Fruit fly (Drosophila melanogaster) whole organism, embryonic: Measurements from ENCODE around the gene CG7966.

Source experiments
- B-H2 ChIP-seq: fragments of 200-800 bp; sonication (Bioruptor generic); optimal IDR thresholded peaks from 2 replicates; lab custom pipeline; 2018; ENCODE audit warnings: missing biosample characterization, mild to moderate bottlenecking, missing genetic modification characterization
- CG10209 ChIP-seq: fragments of 200-800 bp; sonication (Bioruptor generic); optimal IDR thresholded peaks from 3 replicates; lab custom pipeline; 2017; ENCODE audit warnings: missing biosample characterization, mild to moderate bottlenecking, missing genetic modification characterization, missing genetic modification reagents
- CG1024 ChIP-seq: fragments of 200-800 bp; sonication (Bioruptor generic); IDR thresholded peaks from 2 replicates; pipeline ENCODE4 v1.3.6; 2022; ENCODE audit warnings: missing biosample characterization, missing genetic modification characterization
- CG10267 ChIP-seq: fragments of 200-800 bp; sonication (Bioruptor generic); optimal IDR thresholded peaks from 2 replicates; lab custom pipeline; 2018; ENCODE audit warnings: missing biosample characterization, mild to moderate bottlenecking, missing genetic modification characterization, moderate library complexity
- CG11085 ChIP-seq: fragments of 200-800 bp; sonication (Bioruptor generic); IDR thresholded peaks from 2 replicates; pipeline ENCODE4 v1.3.6; 2022; ENCODE audit warnings: missing biosample characterization, missing genetic modification characterization
- CG12236 ChIP-seq: fragments of 200-800 bp; sonication (Bioruptor generic); optimal IDR thresholded peaks from 2 replicates; lab custom pipeline; 2016; ENCODE audit warnings: missing biosample characterization, missing genetic modification characterization
- CG12744 ChIP-seq: fragments of 200-800 bp; sonication (Bioruptor generic); optimal IDR thresholded peaks from 2 replicates; lab custom pipeline; 2016; ENCODE audit warnings: missing biosample characterization, missing genetic modification characterization
- CG13424 ChIP-seq: fragments of 200-800 bp; sonication (Bioruptor generic); optimal IDR thresholded peaks from 2 replicates; lab custom pipeline; 2019; ENCODE audit warnings: missing biosample characterization, mild to moderate bottlenecking, missing genetic modification characterization, moderate library complexity
- CG13624 ChIP-seq: fragments of 200-800 bp; sonication (Bioruptor generic); optimal IDR thresholded peaks from 2 replicates; lab custom pipeline; 2016; ENCODE audit warnings: missing biosample characterization, missing genetic modification characterization
- CG14710 ChIP-seq: fragments of 200-800 bp; sonication (Bioruptor generic); optimal IDR thresholded peaks from 3 replicates; lab custom pipeline; 2019; ENCODE audit warnings: missing biosample characterization, mild to moderate bottlenecking, missing genetic modification characterization, moderate library complexity
- CG15696 ChIP-seq: fragments of 200-800 bp; sonication (Bioruptor generic); optimal IDR thresholded peaks from 2 replicates; lab custom pipeline; 2019; ENCODE audit warnings: missing biosample characterization, mild to moderate bottlenecking, missing genetic modification characterization, moderate library complexity
- CG16813 ChIP-seq: fragments of 200-800 bp; sonication (Bioruptor generic); IDR thresholded peaks from 3 replicates; pipeline ENCODE4 v1.3.6; 2022; ENCODE audit warnings: missing biosample characterization, missing genetic modification characterization; ENCODE audit not compliant: partially characterized antibody
- CG1832 ChIP-seq: fragments of 200-800 bp; sonication (Bioruptor generic); optimal IDR thresholded peaks from 2 replicates; lab custom pipeline; 2017; ENCODE audit warnings: missing biosample characterization, mild to moderate bottlenecking, missing genetic modification characterization, inconsistent platforms
- CG3065 ChIP-seq: fragments of 200-800 bp; sonication (Bioruptor generic); optimal IDR thresholded peaks from 2 replicates; lab custom pipeline; 2016; ENCODE audit warnings: missing biosample characterization, missing genetic modification characterization
- CG3163 ChIP-seq: fragments of 200-800 bp; sonication (Bioruptor generic); optimal IDR thresholded peaks from 3 replicates; lab custom pipeline; 2016; ENCODE audit warnings: missing biosample characterization, missing genetic modification characterization
- CG32532 ChIP-seq: fragments of 200-800 bp; sonication (Bioruptor generic); IDR thresholded peaks from 2 replicates; pipeline ENCODE4 v1.3.6; 2022; ENCODE audit warnings: missing biosample characterization, missing genetic modification characterization
- CG4282 ChIP-seq: fragments of 200-800 bp; sonication (Bioruptor generic); optimal IDR thresholded peaks from 2 replicates; lab custom pipeline; 2016; ENCODE audit warnings: missing biosample characterization, missing genetic modification characterization
- CG8765 ChIP-seq: fragments of 200-800 bp; sonication (Bioruptor generic); IDR thresholded peaks from 2 replicates; pipeline ENCODE4 v1.3.6; 2022; ENCODE audit warnings: missing biosample characterization, missing genetic modification characterization
- CG9437 ChIP-seq: fragments of 200-800 bp; sonication (Bioruptor generic); optimal IDR thresholded peaks from 2 replicates; lab custom pipeline; 2018; ENCODE audit warnings: missing biosample characterization, mild to moderate bottlenecking, missing genetic modification characterization
- CG9609 ChIP-seq: fragments of 200-800 bp; sonication (Bioruptor generic); optimal IDR thresholded peaks from 3 replicates; lab custom pipeline; 2016; ENCODE audit warnings: missing biosample characterization, missing genetic modification characterization
- CG9932 ChIP-seq: fragments of 200-800 bp; sonication (Bioruptor generic); IDR thresholded peaks from 2 replicates; pipeline ENCODE4 v1.3.6; 2022; ENCODE audit warnings: missing biosample characterization, missing genetic modification characterization
- Camta ChIP-seq: fragments of 200-800 bp; sonication (Bioruptor generic); optimal IDR thresholded peaks from 2 replicates; lab custom pipeline; 2016; ENCODE audit warnings: missing biosample characterization, missing genetic modification characterization
- Chrac-16 ChIP-seq: fragments of 200-800 bp; sonication (Bioruptor generic); optimal IDR thresholded peaks from 3 replicates; lab custom pipeline; 2016; ENCODE audit warnings: missing biosample characterization, missing genetic modification characterization
- Dek ChIP-seq: fragments of 200-800 bp; sonication (Bioruptor generic); optimal IDR thresholded peaks from 3 replicates; lab custom pipeline; 2019; ENCODE audit warnings: missing biosample characterization, mild to moderate bottlenecking, missing genetic modification characterization, moderate library complexity
- Dp ChIP-seq: fragments of 200-800 bp; sonication (Bioruptor generic); optimal IDR thresholded peaks from 2 replicates; lab custom pipeline; 2018; ENCODE audit warnings: missing biosample characterization, mild to moderate bottlenecking, missing genetic modification characterization, moderate library complexity
- H2.0 ChIP-seq: fragments of 200-800 bp; sonication (Bioruptor generic); IDR thresholded peaks from 2 replicates; pipeline ENCODE4 v1.3.6; 2022; ENCODE audit warnings: missing biosample characterization, missing genetic modification characterization
- HmgZ ChIP-seq: fragments of 200-800 bp; sonication (Bioruptor generic); optimal IDR thresholded peaks from 2 replicates; lab custom pipeline; 2018; ENCODE audit warnings: missing biosample characterization, mild to moderate bottlenecking, missing genetic modification characterization
- Hmr ChIP-seq: fragments of 200-800 bp; sonication (Bioruptor generic); optimal IDR thresholded peaks from 3 replicates; lab custom pipeline; 2017; ENCODE audit warnings: mild to moderate bottlenecking, missing biosample characterization, missing genetic modification reagents, missing genetic modification characterization
- Jarid2 ChIP-seq: fragments of 200-800 bp; sonication (Bioruptor generic); optimal IDR thresholded peaks from 3 replicates; lab custom pipeline; 2017; ENCODE audit warnings: mild to moderate bottlenecking, missing biosample characterization, missing genetic modification reagents, missing genetic modification characterization
- Kr ChIP-seq: fragments of 200-800 bp; sonication (Bioruptor generic); optimal IDR thresholded peaks from 2 replicates; lab custom pipeline; 2017; ENCODE audit warnings: missing biosample characterization, mild to moderate bottlenecking, missing genetic modification characterization
- Med ChIP-seq: fragments of 200-800 bp; sonication (Bioruptor generic); peaks from one replicate; lab custom pipeline; 2016; ENCODE audit warnings: missing biosample characterization, missing genetic modification characterization, mild to moderate bottlenecking, inconsistent platforms, moderate library complexity
- PHDP ChIP-seq: fragments of 200-800 bp; sonication (Bioruptor generic); optimal IDR thresholded peaks from 3 replicates; lab custom pipeline; 2018; ENCODE audit warnings: missing biosample characterization, mild to moderate bottlenecking, missing genetic modification characterization, moderate library complexity
- Side ChIP-seq: fragments of 200-800 bp; sonication (Bioruptor generic); optimal IDR thresholded peaks from 2 replicates; lab custom pipeline; 2016; ENCODE audit warnings: missing biosample characterization, missing genetic modification characterization
- Xbp1 ChIP-seq: fragments of 200-800 bp; sonication (Bioruptor generic); optimal IDR thresholded peaks from 3 replicates; lab custom pipeline; 2016; ENCODE audit warnings: missing biosample characterization, mild to moderate bottlenecking, missing genetic modification characterization
- abd-A ChIP-seq: fragments of 200-800 bp; sonication (Bioruptor generic); optimal IDR thresholded peaks from 3 replicates; lab custom pipeline; 2019; ENCODE audit warnings: missing biosample characterization, mild to moderate bottlenecking, missing genetic modification characterization, moderate library complexity
- dmrt11E ChIP-seq: fragments of 200-800 bp; sonication (Bioruptor generic); optimal IDR thresholded peaks from 3 replicates; lab custom pipeline; 2018; ENCODE audit warnings: missing biosample characterization, mild to moderate bottlenecking, missing genetic modification characterization, moderate library complexity
- exex ChIP-seq: fragments of 200-800 bp; sonication (Bioruptor generic); optimal IDR thresholded peaks from 4 replicates; lab custom pipeline; 2018; ENCODE audit warnings: missing biosample characterization, mild to moderate bottlenecking, missing genetic modification characterization, moderate library complexity
- fd102C ChIP-seq: fragments of 200-800 bp; sonication (Bioruptor generic); optimal IDR thresholded peaks from 2 replicates; lab custom pipeline; 2018; ENCODE audit warnings: missing biosample characterization, mild to moderate bottlenecking, missing genetic modification characterization, moderate library complexity
- gfzf ChIP-seq: fragments of 200-800 bp; sonication (Bioruptor generic); optimal IDR thresholded peaks from 2 replicates; lab custom pipeline; 2016; ENCODE audit warnings: missing biosample characterization, mild to moderate bottlenecking, missing genetic modification characterization, moderate library complexity
- grau ChIP-seq: fragments of 200-800 bp; optimal IDR thresholded peaks from 3 replicates; lab custom pipeline; 2019; ENCODE audit warnings: missing biosample characterization, mild to moderate bottlenecking, missing genetic modification characterization, moderate library complexity
- jigr1 ChIP-seq: fragments of 200-800 bp; sonication (Bioruptor generic); IDR thresholded peaks from 3 replicates; pipeline ENCODE4 v1.3.6; 2022; ENCODE audit warnings: missing biosample characterization, missing genetic modification characterization
- jumu ChIP-seq: fragments of 200-800 bp; sonication (Bioruptor generic); optimal IDR thresholded peaks from 3 replicates; lab custom pipeline; 2016; ENCODE audit warnings: missing biosample characterization, missing genetic modification characterization
- lov ChIP-seq, 2 experiments: fragments of 200-800 bp in 1 of 2; fragments of >200 bp in 1 of 2; sonication (Bioruptor generic) in 1 of 2; IDR thresholded peaks in 1 of 2; optimal IDR thresholded peaks in 1 of 2; 2 replicates in 1 of 2; 3 replicates in 1 of 2; pipeline versions ENCODE4 v1.3.6 to Lab custom; 2017 to 2022; ENCODE audit warnings: missing biosample characterization in 1 of 2, missing genetic modification characterization in 1 of 2
- mam ChIP-seq: fragments of 200-800 bp; sonication (Bioruptor generic); optimal IDR thresholded peaks from 3 replicates; lab custom pipeline; 2016; ENCODE audit warnings: missing biosample characterization, missing genetic modification characterization
- phol ChIP-seq: fragments of 200-800 bp; sonication (Bioruptor generic); optimal IDR thresholded peaks from 3 replicates; lab custom pipeline; 2018; ENCODE audit warnings: missing biosample characterization, mild to moderate bottlenecking, missing genetic modification characterization, moderate library complexity
- sob ChIP-seq: fragments of 200-800 bp; sonication (Bioruptor generic); IDR thresholded peaks from 2 replicates; pipeline ENCODE4 v1.3.6; 2022; ENCODE audit warnings: missing biosample characterization, missing genetic modification characterization
- stc ChIP-seq: fragments of 200-800 bp; sonication (Bioruptor generic); IDR thresholded peaks from 2 replicates; pipeline ENCODE4 v1.3.6; 2022; ENCODE audit warnings: missing biosample characterization, missing genetic modification characterization
- unpg ChIP-seq: fragments of 200-800 bp; sonication (Bioruptor generic); optimal IDR thresholded peaks from 3 replicates; lab custom pipeline; 2018; ENCODE audit warnings: missing biosample characterization, mild to moderate bottlenecking, missing genetic modification characterization, moderate library complexity
- z ChIP-seq: fragments of 200-800 bp; sonication (Bioruptor generic); IDR thresholded peaks from 3 replicates; pipeline ENCODE4 v1.3.6; 2022; ENCODE audit warnings: missing biosample characterization, missing genetic modification characterization
- zen ChIP-seq: fragments of 200-800 bp; sonication (Bioruptor generic); optimal IDR thresholded peaks from 3 replicates; lab custom pipeline; 2018; ENCODE audit warnings: missing biosample characterization, mild to moderate bottlenecking, missing genetic modification characterization, moderate library complexity

The CG7966 gene

dm6 chr3R:13078263-13078662, 27.0 kb upstream of the CG7966 start (continued):
- TF ChIP-seq CG9609 (peak; percentile 30), CG1832 (GFP tag; lab: Kevin White, UChicago) (no peak), grau (tag; lab: Kevin White, UChicago) (peak; percentile 35), sob (peak; percentile 39; the same call in 1 of the 2 replicates), Dek (tag; lab: Kevin White, UChicago) (peak; percentile 30), Xbp1 (GFP tag; lab: Kevin White, UChicago) (peak; percentile 64), Jarid2 (GFP tag; lab: Kevin White, UChicago) (no peak), Med (GFP tag; lab: Kevin White, UChicago) (peak; percentile 91), exex (tag; lab: Kevin White, UChicago) (no peak), mam (GFP tag; lab: Kevin White, UChicago) (peak; percentile 31), CG1024 (GFP tag; lab: Robert Waterston, UW) (no peak), jumu (GFP tag; lab: Kevin White, UChicago) (no peak), jigr1 (GFP tag; lab: Robert Waterston, UW) (no peak), z (GFP tag; lab: Robert Waterston, UW) (no peak), Camta (GFP tag; lab: Kevin White, UChicago) (peak; percentile 13), CG12236 (GFP tag; lab: Kevin White, UChicago) (no peak), CG8765 (GFP tag; lab: Robert Waterston, UW) (no peak), HmgZ (tag; lab: Kevin White, UChicago) (peak; percentile 70), Dp (GFP tag; lab: Kevin White, UChicago) (peak; percentile 76), lov (optimal IDR thresholded peaks at IDR 0.05; lab: Kevin White, UChicago) (no peak), lov (GFP tag; IDR thresholded peaks at IDR 0.05; lab: Robert Waterston, UW) (no peak), CG9932 (peak; percentile 63), Side (GFP tag; lab: Kevin White, UChicago) (no peak), Kr (GFP tag; lab: Kevin White, UChicago) (no peak), CG16813 (GFP tag; lab: Robert Waterston, UW) (peak; percentile 65), CG4282 (GFP tag; lab: Kevin White, UChicago) (no peak), CG15696 (tag; lab: Kevin White, UChicago) (peak; percentile 44), CG11085 (GFP tag; lab: Robert Waterston, UW) (peak; percentile 32; the same call in 1 of the 2 replicates), zen (tag; lab: Kevin White, UChicago) (peak; percentile 8), unpg (GFP tag; lab: Kevin White, UChicago) (no peak), CG14710 (peak; percentile 32), CG12744 (GFP tag; lab: Kevin White, UChicago) (peak; percentile 39), CG13624 (GFP tag; lab: Kevin White, UChicago) (peak; percentile 26), fd102C (GFP tag; lab: Kevin White, UChicago) (peak; percentile 12), CG3065 (GFP tag; lab: Kevin White, UChicago) (no peak), B-H2 (peak; percentile 23), phol (peak; percentile 22), gfzf (GFP tag; lab: Kevin White, UChicago) (no peak), Chrac-16 (peak; percentile 8), CG3163 (GFP tag; lab: Kevin White, UChicago) (peak; percentile 3), stc (GFP tag; lab: Robert Waterston, UW) (no peak), CG13424 (peak; percentile 46), CG10209 (GFP tag; lab: Kevin White, UChicago) (peak; percentile 4), Hmr (peak; percentile 48), PHDP (peak; percentile 40), CG32532 (GFP tag; lab: Robert Waterston, UW) (peak; percentile 67), CG9437 (no peak), CG10267 (tag; lab: Kevin White, UChicago) (peak; percentile 42), abd-A (no peak), dmrt11E (tag; lab: Kevin White, UChicago) (peak; percentile 32), H2.0 (no peak)
